Worm (Caenorhabditis elegans): Measurements from ENCODE around the gene exp-2.

DNA sequence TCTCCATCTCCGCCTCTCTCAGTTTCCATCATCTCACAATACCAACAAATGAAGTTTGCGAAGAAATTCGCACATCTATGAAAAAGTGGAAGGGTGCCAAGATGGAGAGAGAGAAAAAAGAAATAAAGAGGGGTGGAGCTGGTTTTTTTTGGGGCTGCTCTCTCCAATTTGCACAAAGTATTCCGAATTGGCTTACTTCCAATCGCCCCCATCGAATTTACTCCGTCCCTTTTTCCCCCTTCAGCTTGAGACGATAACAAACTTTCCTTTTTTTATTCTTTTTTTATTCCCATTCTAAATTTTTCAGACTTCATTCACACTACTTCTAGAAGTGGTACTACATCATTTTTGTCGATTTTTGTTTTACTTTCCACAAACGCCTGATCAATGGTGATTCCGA lies at the start of gene exp-2:
- TF ChIP-seq snpc-4 (tag; optimal IDR thresholded peaks at IDR 0.05) (no peak), sma-9 (GFP tag; optimal IDR thresholded peaks at IDR 0.05) (no peak), sma-9 (tag; optimal IDR thresholded peaks at IDR 0.05) (no peak)

Data from whole organism, L2 larva.